Fruit fly (Drosophila melanogaster): ENCODE data around the gene CG12237.

The CG12237 gene

dm6 chrX:19603953-19604352 lies 38.7 kb downstream of the CG12237 start (continued):
- TF ChIP-seq pum (GFP tag; optimal IDR thresholded peaks at IDR 0.05) (peak; percentile 49), Optix (GFP tag; IDR thresholded peaks at IDR 0.05) (0 out of 3 replicates have a peak, but pooled peaks have one; percentile 27), abd-A (tag; optimal IDR thresholded peaks at IDR 0.05) (peak; percentile 13), ems (GFP tag; optimal IDR thresholded peaks at IDR 0.05) (peak; percentile 57), Lhr (GFP tag; optimal IDR thresholded peaks at IDR 0.05) (peak; percentile 25), Ssrp (tag; optimal IDR thresholded peaks at IDR 0.05) (peak; percentile 53), CG5180 (GFP tag; optimal IDR thresholded peaks at IDR 0.05) (peak; percentile 36), CG2678 (tag; optimal IDR thresholded peaks at IDR 0.05) (peak; percentile 82), CG12299 (tag; optimal IDR thresholded peaks at IDR 0.05) (no peak), CG12071 (GFP tag; optimal IDR thresholded peaks at IDR 0.05) (peak; percentile 77), CG8478 (optimal IDR thresholded peaks at IDR 0.05) (no peak), CG12659 (GFP tag; optimal IDR thresholded peaks at IDR 0.05) (peak; percentile 78), chif (GFP tag; optimal IDR thresholded peaks at IDR 0.05) (peak; percentile 43 to 62), unpg (GFP tag; optimal IDR thresholded peaks at IDR 0.05) (peak; percentile 75), Fer3 (tag; optimal IDR thresholded peaks at IDR 0.05) (peak; percentile 80), btn (GFP tag; optimal IDR thresholded peaks at IDR 0.05) (no peak), vfl (GFP tag; optimal IDR thresholded peaks at IDR 0.05) (peak; percentile 29), CG11456 (GFP tag; IDR thresholded peaks at IDR 0.05) (peak; percentile 80), CG43689 (GFP tag; IDR thresholded peaks at IDR 0.05) (no peak), gt (GFP tag; IDR thresholded peaks at IDR 0.05) (peak; percentile 35; the same call in 1 of the 2 replicates), tna (GFP tag; IDR thresholded peaks at IDR 0.05; ENCODE audit: partially characterized antibody) (no peak), TFAM (GFP tag; optimal IDR thresholded peaks at IDR 0.05) (no peak), tgo (GFP tag; IDR thresholded peaks at IDR 0.05) (peak; percentile 79), Hr78 (GFP tag; optimal IDR thresholded peaks at IDR 0.05) (no peak), CTCF (GFP tag; optimal IDR thresholded peaks at IDR 0.05) (peak; percentile 1), fu2 (GFP tag; optimal IDR thresholded peaks at IDR 0.05) (peak; percentile 26), Ada2b (GFP tag; IDR thresholded peaks at IDR 0.05) (peak; percentile 91), CkIIα-i1 (GFP tag; IDR thresholded peaks at IDR 0.05) (0 out of 2 replicates have a peak, but pooled peaks have one; percentile 16), jigr1 (GFP tag; IDR thresholded peaks at IDR 0.05) (peak; percentile 59; the same call in 1 of the 3 replicates), CG3847 (GFP tag; IDR thresholded peaks at IDR 0.05) (peak; percentile 74), lilli (GFP tag; optimal IDR thresholded peaks at IDR 0.05) (peak; percentile 85), CG12391 (tag; optimal IDR thresholded peaks at IDR 0.05) (peak; percentile 69), CG4328 (GFP tag; optimal IDR thresholded peaks at IDR 0.05) (peak; percentile 49), Dip3 (GFP tag; optimal IDR thresholded peaks at IDR 0.05) (peak; percentile 51), HLH3B (GFP tag; IDR thresholded peaks at IDR 0.05) (peak; percentile 74), CG13424 (tag; optimal IDR thresholded peaks at IDR 0.05) (peak; percentile 75), salm (tag; optimal IDR thresholded peaks at IDR 0.05) (no peak), CG3407 (GFP tag; optimal IDR thresholded peaks at IDR 0.05) (peak; percentile 12), shn (GFP tag; optimal IDR thresholded peaks at IDR 0.05) (no peak), CG14050 (GFP tag; IDR thresholded peaks at IDR 0.05) (peak; percentile 72), amos (GFP tag; IDR thresholded peaks at IDR 0.05; ENCODE audit: partially characterized antibody) (no peak), Hey (tag; optimal IDR thresholded peaks at IDR 0.05) (no peak), CG2889 (GFP tag; IDR thresholded peaks at IDR 0.05) (peak; percentile 73), pan (optimal IDR thresholded peaks at IDR 0.05) (no peak), pan (GFP tag; optimal IDR thresholded peaks at IDR 0.05 in 1 of 2, IDR thresholded peaks at IDR 0.05 in 1 of 2) (peak in 1 of 2 experiments; percentile 83), zen (tag; optimal IDR thresholded peaks at IDR 0.05) (peak; percentile 77), ind (GFP tag; optimal IDR thresholded peaks at IDR 0.05) (peak; percentile 76), CG30020 (tag; optimal IDR thresholded peaks at IDR 0.05) (peak; percentile 6), bbx (GFP tag; IDR thresholded peaks at IDR 0.05; ENCODE audit: partially characterized antibody) (no peak), sens (GFP tag) (peak; percentile 92), CG7839 (tag; optimal IDR thresholded peaks at IDR 0.05) (peak; percentile 87), Dll (GFP tag; IDR thresholded peaks at IDR 0.05; ENCODE audit: partially characterized antibody) (no peak)

Measured in whole organism, embryonic.